Fruit fly (Drosophila melanogaster): ENCODE measurements around the gene Neurochondrin.

The Neurochondrin gene

DNA sequence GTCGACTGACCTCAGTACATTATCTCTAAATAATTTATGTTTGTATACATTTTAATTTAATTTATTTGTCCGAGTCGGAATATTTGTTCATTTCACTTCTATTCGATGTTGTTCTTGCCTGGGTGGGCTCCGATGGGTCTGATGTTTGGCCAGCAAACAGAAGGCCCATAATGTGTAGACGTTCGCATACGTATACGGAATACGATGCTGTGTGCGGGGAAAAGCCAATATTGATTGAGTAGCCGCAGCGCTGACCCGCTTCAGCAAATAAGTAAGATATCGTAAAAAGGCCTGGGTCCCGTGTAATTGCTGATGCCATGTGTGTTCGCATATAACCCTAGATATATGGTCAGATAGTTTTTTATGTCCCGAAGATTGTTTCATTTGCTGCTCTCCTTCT is 36.2 kb downstream of the Neurochondrin start:
- TF ChIP-seq CTCF (optimal IDR thresholded peaks at IDR 0.05) (no peak), CG8478 (optimal IDR thresholded peaks at IDR 0.05) (no peak)
